Fruit fly (Drosophila melanogaster) whole organism, embryonic: ENCODE measurements around the gene Rpn9.

ENCODE experiments used
- ATbp ChIP-seq: fragments of 200-800 bp; sonication (Bioruptor generic); optimal IDR thresholded peaks from 2 replicates; lab custom pipeline; 2017; ENCODE audit warnings: missing biosample characterization, mild to moderate bottlenecking, missing genetic modification characterization, missing genetic modification reagents
- B-H1 ChIP-seq: fragments of 200-800 bp; sonication (Bioruptor generic); IDR thresholded peaks from 3 replicates; pipeline ENCODE4 v1.3.6; 2022; ENCODE audit warnings: missing biosample characterization, missing genetic modification characterization
- C15 ChIP-seq: fragments of 200-800 bp; sonication (Bioruptor generic); IDR thresholded peaks from 3 replicates; pipeline ENCODE4 v1.3.6; 2022; ENCODE audit warnings: missing biosample characterization, missing genetic modification characterization
- CG10431 ChIP-seq: fragments of 200-800 bp; sonication (Bioruptor generic); optimal IDR thresholded peaks from 3 replicates; lab custom pipeline; 2018; ENCODE audit warnings: missing biosample characterization, mild to moderate bottlenecking, missing genetic modification characterization
- CG12299 ChIP-seq: fragments of 200-800 bp; sonication (Bioruptor generic); optimal IDR thresholded peaks from 2 replicates; lab custom pipeline; 2018; ENCODE audit warnings: missing biosample characterization, mild to moderate bottlenecking, missing genetic modification characterization
- CG13287 ChIP-seq: fragments of 200-800 bp; sonication (Bioruptor generic); IDR thresholded peaks from 2 replicates; pipeline ENCODE4 v1.3.6; 2022; ENCODE audit warnings: missing biosample characterization, missing genetic modification characterization; ENCODE audit not compliant: partially characterized antibody
- CG13624 ChIP-seq: fragments of 200-800 bp; sonication (Bioruptor generic); optimal IDR thresholded peaks from 2 replicates; lab custom pipeline; 2016; ENCODE audit warnings: missing biosample characterization, missing genetic modification characterization
- CG1529 ChIP-seq: fragments of 200-800 bp; sonication (Bioruptor generic); optimal IDR thresholded peaks from 3 replicates; lab custom pipeline; 2018; ENCODE audit warnings: missing biosample characterization, missing genetic modification characterization
- CG1603 ChIP-seq: fragments of 200-800 bp; sonication (Bioruptor generic); optimal IDR thresholded peaks from 2 replicates; lab custom pipeline; 2019; ENCODE audit warnings: missing biosample characterization, mild to moderate bottlenecking, missing genetic modification characterization, moderate library complexity
- CG16813 ChIP-seq: fragments of 200-800 bp; sonication (Bioruptor generic); IDR thresholded peaks from 3 replicates; pipeline ENCODE4 v1.3.6; 2022; ENCODE audit warnings: missing biosample characterization, missing genetic modification characterization; ENCODE audit not compliant: partially characterized antibody
- CG17568 ChIP-seq: fragments of 200-800 bp; sonication (Bioruptor generic); optimal IDR thresholded peaks from 2 replicates; lab custom pipeline; 2018; ENCODE audit warnings: missing biosample characterization, mild to moderate bottlenecking, missing genetic modification characterization, moderate library complexity
- CG17802 ChIP-seq: fragments of 200-800 bp; sonication (Bioruptor generic); optimal IDR thresholded peaks from 2 replicates; lab custom pipeline; 2018; ENCODE audit warnings: missing biosample characterization, mild to moderate bottlenecking, missing genetic modification characterization, moderate library complexity
- CG17829 ChIP-seq: fragments of 200-800 bp; optimal IDR thresholded peaks from 2 replicates; lab custom pipeline; 2019; ENCODE audit warnings: missing biosample characterization, mild to moderate bottlenecking, missing genetic modification characterization, moderate library complexity
- CG30020 ChIP-seq: fragments of 200-800 bp; optimal IDR thresholded peaks from 2 replicates; lab custom pipeline; 2019; ENCODE audit warnings: missing biosample characterization, mild to moderate bottlenecking, missing genetic modification characterization, moderate library complexity
- CG3407 ChIP-seq: fragments of 200-800 bp; sonication (Bioruptor generic); optimal IDR thresholded peaks from 2 replicates; lab custom pipeline; 2018; ENCODE audit warnings: missing biosample characterization, mild to moderate bottlenecking, missing genetic modification characterization
- CG34376 ChIP-seq: fragments of 200-800 bp; sonication (Bioruptor generic); optimal IDR thresholded peaks from 2 replicates; lab custom pipeline; 2018; ENCODE audit warnings: missing biosample characterization, mild to moderate bottlenecking, missing genetic modification characterization
- CG4282 ChIP-seq: fragments of 200-800 bp; sonication (Bioruptor generic); optimal IDR thresholded peaks from 2 replicates; lab custom pipeline; 2016; ENCODE audit warnings: missing biosample characterization, missing genetic modification characterization
- CG4820 ChIP-seq: fragments of 200-800 bp; sonication (Bioruptor generic); optimal IDR thresholded peaks from 3 replicates; lab custom pipeline; 2016; ENCODE audit warnings: missing biosample characterization, missing genetic modification characterization
- CG4854 ChIP-seq: fragments of 200-800 bp; sonication (Bioruptor generic); optimal IDR thresholded peaks from 2 replicates; lab custom pipeline; 2016; ENCODE audit warnings: missing biosample characterization, missing genetic modification characterization, inconsistent platforms
- CG6654 ChIP-seq: fragments of 200-800 bp; sonication (Bioruptor generic); optimal IDR thresholded peaks from 2 replicates; lab custom pipeline; 2017; ENCODE audit warnings: missing biosample characterization, mild to moderate bottlenecking, missing genetic modification characterization
- CG7786 ChIP-seq: fragments of 200-800 bp; sonication (Bioruptor generic); optimal IDR thresholded peaks from 2 replicates; lab custom pipeline; 2016; ENCODE audit warnings: missing biosample characterization, missing genetic modification characterization
- CG8281 ChIP-seq: fragments of 200-800 bp; sonication (Bioruptor generic); optimal IDR thresholded peaks from 2 replicates; lab custom pipeline; 2018; ENCODE audit warnings: missing biosample characterization, mild to moderate bottlenecking, missing genetic modification characterization, moderate library complexity
- CG8290 ChIP-seq, 3 experiments: fragments of 200-800 bp; sonication (Bioruptor generic); optimal IDR thresholded peaks; 2 replicates each; lab custom pipeline; 2016 to 2019; ENCODE audit warnings: missing biosample characterization in 3 of 3, missing genetic modification characterization in 3 of 3, mild to moderate bottlenecking in 2 of 3, moderate library complexity in 1 of 3
- CG8478 ChIP-seq: fragments of >200 bp; optimal IDR thresholded peaks from 2 replicates; lab custom pipeline; 2018
- Chrac-16 ChIP-seq: fragments of 200-800 bp; sonication (Bioruptor generic); optimal IDR thresholded peaks from 3 replicates; lab custom pipeline; 2016; ENCODE audit warnings: missing biosample characterization, missing genetic modification characterization
- Fer2 ChIP-seq: fragments of 200-800 bp; sonication (Bioruptor generic); optimal IDR thresholded peaks from 2 replicates; lab custom pipeline; 2018; ENCODE audit warnings: missing biosample characterization, mild to moderate bottlenecking, missing genetic modification characterization, moderate library complexity
- GATAe ChIP-seq: fragments of 200-800 bp; sonication (Bioruptor generic); conservative IDR thresholded peaks from 2 replicates; pipeline ENCODE4 v1.3.6; 2022; ENCODE audit warnings: missing biosample characterization, missing genetic modification characterization
- HmgZ ChIP-seq: fragments of 200-800 bp; sonication (Bioruptor generic); optimal IDR thresholded peaks from 2 replicates; lab custom pipeline; 2018; ENCODE audit warnings: missing biosample characterization, mild to moderate bottlenecking, missing genetic modification characterization
- Kr ChIP-seq: fragments of 200-800 bp; sonication (Bioruptor generic); optimal IDR thresholded peaks from 2 replicates; lab custom pipeline; 2017; ENCODE audit warnings: missing biosample characterization, mild to moderate bottlenecking, missing genetic modification characterization
- Max ChIP-seq: fragments of 200-800 bp; sonication (Bioruptor generic); optimal IDR thresholded peaks from 2 replicates; lab custom pipeline; 2016; ENCODE audit warnings: missing biosample characterization, mild to moderate bottlenecking, missing genetic modification characterization
- Ravus ChIP-seq: fragments of 200-800 bp; sonication (Bioruptor generic); IDR thresholded peaks from 2 replicates; pipeline ENCODE4 v1.3.6; 2022; ENCODE audit warnings: missing biosample characterization, missing genetic modification characterization
- bcd ChIP-seq: fragments of 200-800 bp; sonication (Bioruptor generic); optimal IDR thresholded peaks from 2 replicates; lab custom pipeline; 2017; ENCODE audit warnings: missing biosample characterization, mild to moderate bottlenecking, missing genetic modification characterization
- cg ChIP-seq: fragments of 200-800 bp; sonication (Bioruptor generic); optimal IDR thresholded peaks from 3 replicates; lab custom pipeline; 2019; ENCODE audit warnings: missing biosample characterization, mild to moderate bottlenecking, missing genetic modification characterization, moderate library complexity
- corto ChIP-seq: fragments of 200-800 bp; sonication (Bioruptor generic); optimal IDR thresholded peaks from 2 replicates; lab custom pipeline; 2016; ENCODE audit warnings: missing biosample characterization, mild to moderate bottlenecking, missing genetic modification characterization, moderate library complexity
- dati ChIP-seq: fragments of 200-800 bp; sonication (Bioruptor generic); IDR thresholded peaks from 2 replicates; pipeline ENCODE4 v1.3.6; 2022; ENCODE audit warnings: missing biosample characterization, missing genetic modification characterization
- dysf ChIP-seq: fragments of 200-800 bp; sonication (Bioruptor generic); IDR thresholded peaks from 3 replicates; pipeline ENCODE4 v1.3.6; 2022; ENCODE audit warnings: missing biosample characterization, missing genetic modification characterization
- exex ChIP-seq: fragments of 200-800 bp; sonication (Bioruptor generic); optimal IDR thresholded peaks from 4 replicates; lab custom pipeline; 2018; ENCODE audit warnings: missing biosample characterization, mild to moderate bottlenecking, missing genetic modification characterization, moderate library complexity
- fd64A ChIP-seq: fragments of 200-800 bp; sonication (Bioruptor generic); optimal IDR thresholded peaks from 3 replicates; lab custom pipeline; 2018; ENCODE audit warnings: missing biosample characterization, mild to moderate bottlenecking, missing genetic modification characterization
- grau ChIP-seq: fragments of 200-800 bp; optimal IDR thresholded peaks from 3 replicates; lab custom pipeline; 2019; ENCODE audit warnings: missing biosample characterization, mild to moderate bottlenecking, missing genetic modification characterization, moderate library complexity
- hkb ChIP-seq, 2 experiments: fragments of 200-800 bp in 1 of 2; fragments of >200 bp in 1 of 2; sonication (Bioruptor generic) in 1 of 2; IDR thresholded peaks in 1 of 2; optimal IDR thresholded peaks in 1 of 2; 2 replicates each; pipeline versions ENCODE4 v1.3.6 to Lab custom; 2017 to 2022; ENCODE audit warnings: missing biosample characterization in 1 of 2, missing genetic modification characterization in 1 of 2
- hth ChIP-seq: fragments of >200 bp; optimal IDR thresholded peaks from 2 replicates; lab custom pipeline; 2017; ENCODE audit warnings: inconsistent platforms
- insv ChIP-seq, 2 experiments: fragments of 200-800 bp; sonication (Bioruptor generic); optimal IDR thresholded peaks; 3 replicates each; lab custom pipeline; 2016 to 2018; ENCODE audit warnings: missing biosample characterization in 2 of 2, missing genetic modification characterization in 2 of 2
- mld ChIP-seq: fragments of 200-800 bp; sonication (Bioruptor generic); IDR thresholded peaks from 3 replicates; pipeline ENCODE4 v1.3.6; 2022; ENCODE audit warnings: missing biosample characterization, missing genetic modification characterization; ENCODE audit not compliant: partially characterized antibody
- pfk ChIP-seq: fragments of 200-800 bp; sonication (Bioruptor generic); optimal IDR thresholded peaks from 2 replicates; lab custom pipeline; 2018; ENCODE audit warnings: missing biosample characterization, mild to moderate bottlenecking, missing genetic modification characterization, moderate library complexity
- pum ChIP-seq: fragments of 200-800 bp; sonication (Bioruptor generic); optimal IDR thresholded peaks from 2 replicates; lab custom pipeline; 2016; ENCODE audit warnings: missing biosample characterization, missing genetic modification characterization
- repo ChIP-seq: fragments of 200-800 bp; sonication (Bioruptor generic); optimal IDR thresholded peaks from 2 replicates; lab custom pipeline; 2016; ENCODE audit warnings: missing biosample characterization, missing genetic modification characterization
- tio ChIP-seq: fragments of 200-800 bp; sonication (Bioruptor generic); optimal IDR thresholded peaks from 2 replicates; lab custom pipeline; 2017; ENCODE audit warnings: missing biosample characterization, missing genetic modification characterization, inconsistent platforms
- tna ChIP-seq: fragments of 200-800 bp; sonication (Bioruptor generic); IDR thresholded peaks from 2 replicates; pipeline ENCODE4 v1.3.6; 2022; ENCODE audit warnings: missing biosample characterization, missing genetic modification characterization; ENCODE audit not compliant: partially characterized antibody
- trem ChIP-seq: fragments of 200-800 bp; optimal IDR thresholded peaks from 3 replicates; lab custom pipeline; 2019; ENCODE audit warnings: missing biosample characterization, mild to moderate bottlenecking, missing genetic modification characterization, moderate library complexity
- tup ChIP-seq: fragments of 200-800 bp; sonication (Bioruptor generic); optimal IDR thresholded peaks from 2 replicates; lab custom pipeline; 2016; ENCODE audit warnings: missing biosample characterization, mild to moderate bottlenecking, missing genetic modification characterization, moderate library complexity
- usp ChIP-seq: fragments of >200 bp; optimal IDR thresholded peaks from 2 replicates; lab custom pipeline; 2017; ENCODE audit warnings: missing biosample characterization, missing genetic modification characterization

Gene Rpn9

DNA sequence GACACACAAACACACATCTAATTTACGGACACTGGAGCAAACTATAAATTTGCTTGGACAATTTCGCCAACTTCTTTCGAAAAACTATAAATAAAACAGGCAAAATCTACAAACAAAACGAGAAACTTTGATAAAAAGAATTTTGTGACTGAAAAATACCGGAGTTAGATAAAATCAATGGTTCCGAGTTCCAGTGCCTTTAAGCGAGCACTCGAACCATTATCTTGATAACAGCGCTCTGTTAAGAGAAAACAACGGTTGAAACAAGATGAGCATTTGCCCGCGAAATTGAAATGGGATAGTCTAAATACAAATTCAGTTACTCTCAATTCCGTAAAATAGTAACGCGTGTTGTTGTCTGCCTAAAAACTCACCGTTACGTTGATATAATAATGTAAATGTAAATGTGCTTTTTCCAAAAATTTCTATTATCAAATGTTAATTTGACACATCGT, 38.7 kb downstream of the Rpn9 start, which contains the start of gene CG10254 (continued):
- TF ChIP-seq Ravus (GFP tag; lab: Robert Waterston, UW) (no peak), CG8478 (lab: Kevin White, UChicago) (no peak), CG17829 (tag; lab: Kevin White, UChicago) (no peak), cg (GFP tag; lab: Kevin White, UChicago) (no peak), hkb (optimal IDR thresholded peaks at IDR 0.05; lab: Kevin White, UChicago) (no peak), hkb (GFP tag; IDR thresholded peaks at IDR 0.05; lab: Robert Waterston, UW) (no peak), CG6654 (GFP tag; lab: Kevin White, UChicago) (no peak), GATAe (GFP tag; lab: Robert Waterston, UW) (no peak), trem (tag; lab: Kevin White, UChicago) (peak; percentile 21), pum (GFP tag; lab: Kevin White, UChicago) (no peak), C15 (GFP tag; lab: Robert Waterston, UW) (no peak), Max (GFP tag; lab: Kevin White, UChicago) (no peak), CG34376 (GFP tag; lab: Kevin White, UChicago) (no peak), hth (lab: Kevin White, UChicago) (no peak), CG1603 (tag; lab: Kevin White, UChicago) (no peak), usp (GFP tag; lab: Kevin White, UChicago) (no peak), insv (GFP tag; optimal IDR thresholded peaks at IDR 0.05; lab: Kevin White, UChicago) (no peak), grau (tag; lab: Kevin White, UChicago) (no peak), tio (GFP tag; lab: Kevin White, UChicago) (no peak), CG8290 (GFP tag; optimal IDR thresholded peaks at IDR 0.05; lab: Kevin White, UChicago) (no peak), CG8290 (tag; optimal IDR thresholded peaks at IDR 0.05; lab: Kevin White, UChicago) (no peak), CG4854 (GFP tag; lab: Kevin White, UChicago) (no peak), pfk (GFP tag; lab: Kevin White, UChicago) (no peak), CG3407 (GFP tag; lab: Kevin White, UChicago) (no peak), exex (no peak), CG16813 (GFP tag; lab: Robert Waterston, UW) (no peak), Fer2 (tag; lab: Kevin White, UChicago) (no peak), CG17568 (GFP tag; lab: Kevin White, UChicago) (no peak), CG12299 (tag; lab: Kevin White, UChicago) (peak; percentile 7), CG7786 (no peak), corto (GFP tag; lab: Kevin White, UChicago) (no peak), Chrac-16 (GFP tag; lab: Kevin White, UChicago) (no peak), CG1529 (no peak), CG13287 (GFP tag; lab: Robert Waterston, UW) (peak; percentile 34; the same call in 1 of the 2 replicates), HmgZ (tag; lab: Kevin White, UChicago) (peak; percentile 25), repo (GFP tag; lab: Kevin White, UChicago) (no peak), Kr (GFP tag; lab: Kevin White, UChicago) (no peak), CG13624 (GFP tag; lab: Kevin White, UChicago) (no peak), B-H1 (GFP tag; lab: Robert Waterston, UW) (no peak), CG30020 (no peak), bcd (GFP tag; lab: Kevin White, UChicago) (no peak), CG8281 (tag; lab: Kevin White, UChicago) (no peak), CG4282 (GFP tag; lab: Kevin White, UChicago) (no peak), mld (GFP tag; lab: Robert Waterston, UW) (no peak), CG10431 (GFP tag; lab: Kevin White, UChicago) (no peak), dati (no peak), tna (GFP tag; lab: Robert Waterston, UW) (no peak), fd64A (no peak), dysf (no peak), CG17802 (tag; lab: Kevin White, UChicago) (no peak), ATbp (GFP tag; lab: Kevin White, UChicago) (no peak), tup (GFP tag; lab: Kevin White, UChicago) (no peak), CG4820 (GFP tag; lab: Kevin White, UChicago) (no peak)
